Fruit fly (Drosophila melanogaster): ENCODE results near the gene CG42716.

CG42716 gene

DNA sequence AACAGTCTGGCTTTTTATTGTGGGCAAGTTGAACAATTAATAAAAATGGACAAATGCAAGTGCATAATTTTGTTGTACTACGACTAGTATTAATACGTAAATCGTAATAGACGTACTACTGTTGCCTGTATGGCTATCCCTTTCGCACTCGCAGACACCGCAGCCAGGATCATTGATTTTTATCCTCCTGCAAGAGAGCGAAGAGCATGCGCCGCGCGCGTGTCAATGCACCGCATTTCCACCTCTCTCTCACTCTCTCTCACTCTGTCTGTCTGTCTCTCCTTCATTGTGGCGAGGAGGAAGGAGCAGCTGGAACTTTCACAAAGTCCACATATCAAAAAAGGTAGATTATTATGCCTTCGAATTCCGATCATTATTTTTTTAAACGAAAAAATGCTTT, 13.5 kb downstream of the CG42716 start:
- no peak for TF ChIP-seq rn (GFP tag; IDR thresholded peaks at IDR 0.05)
- TF ChIP-seq EcR (GFP tag; optimal IDR thresholded peaks at IDR 0.05): peak; percentile 93
- 0 out of 3 replicates have a peak, but pooled peaks have one; percentile 22 for TF ChIP-seq CG4496 (GFP tag; IDR thresholded peaks at IDR 0.05)
- no peak for TF ChIP-seq CG34367 (tag; optimal IDR thresholded peaks at IDR 0.05)

DNA sequence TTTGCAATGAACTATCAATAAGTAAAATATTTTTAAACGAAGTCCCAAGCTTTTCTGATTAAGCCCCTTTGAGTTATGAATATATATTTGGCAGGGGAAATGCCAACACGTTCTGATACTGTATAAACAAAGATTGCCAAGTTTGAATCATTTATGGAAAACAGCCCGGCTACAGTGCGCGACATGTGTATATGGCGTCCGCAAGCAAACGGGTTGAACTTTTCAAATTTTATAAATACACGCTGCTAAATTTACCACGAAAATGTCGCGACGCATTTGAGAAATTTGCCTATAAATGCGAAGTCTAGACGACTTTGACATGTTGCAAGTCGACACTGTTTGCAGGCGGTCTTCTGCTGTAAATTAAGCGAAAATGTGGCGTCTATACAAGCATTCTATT, 14.5 kb downstream of the CG42716 start:
- TF ChIP-seq CG4496 (GFP tag; IDR thresholded peaks at IDR 0.05) (peak; percentile 86), gl (tag; optimal IDR thresholded peaks at IDR 0.05) (peak; percentile 39), CG34367 (tag; optimal IDR thresholded peaks at IDR 0.05) (peak; percentile 68), Snoo (tag; optimal IDR thresholded peaks at IDR 0.05) (peak; percentile 59), CG32121 (GFP tag; IDR thresholded peaks at IDR 0.05) (peak; percentile 70), Ets98B (GFP tag; IDR thresholded peaks at IDR 0.05) (peak; percentile 78), CG10348 (GFP tag; IDR thresholded peaks at IDR 0.05) (no peak), fd96Ca (GFP tag; IDR thresholded peaks at IDR 0.05) (peak; percentile 81), CG8301 (tag; optimal IDR thresholded peaks at IDR 0.05) (peak; percentile 44), CG14655 (GFP tag; optimal IDR thresholded peaks at IDR 0.05) (peak; percentile 64), CG9948 (tag; optimal IDR thresholded peaks at IDR 0.05) (peak; percentile 59), Pif1B (GFP tag; optimal IDR thresholded peaks at IDR 0.05) (peak; percentile 52), Pif1A (GFP tag; optimal IDR thresholded peaks at IDR 0.05) (peak; percentile 79), EcR (GFP tag; optimal IDR thresholded peaks at IDR 0.05) (no peak), CG15710 (tag; optimal IDR thresholded peaks at IDR 0.05) (peak; percentile 72), D1 (tag; optimal IDR thresholded peaks at IDR 0.05) (peak; percentile 6), CG13204 (GFP tag; optimal IDR thresholded peaks at IDR 0.05) (peak; percentile 50), rn (GFP tag; IDR thresholded peaks at IDR 0.05) (peak; percentile 38; the same call in 1 of the 2 replicates), CG8159 (tag; optimal IDR thresholded peaks at IDR 0.05) (peak; percentile 66), CG17806 (tag; optimal IDR thresholded peaks at IDR 0.05) (peak; percentile 58), CG12605 (GFP tag; IDR thresholded peaks at IDR 0.05) (peak; percentile 50; the same call in 1 of the 2 replicates)

DNA sequence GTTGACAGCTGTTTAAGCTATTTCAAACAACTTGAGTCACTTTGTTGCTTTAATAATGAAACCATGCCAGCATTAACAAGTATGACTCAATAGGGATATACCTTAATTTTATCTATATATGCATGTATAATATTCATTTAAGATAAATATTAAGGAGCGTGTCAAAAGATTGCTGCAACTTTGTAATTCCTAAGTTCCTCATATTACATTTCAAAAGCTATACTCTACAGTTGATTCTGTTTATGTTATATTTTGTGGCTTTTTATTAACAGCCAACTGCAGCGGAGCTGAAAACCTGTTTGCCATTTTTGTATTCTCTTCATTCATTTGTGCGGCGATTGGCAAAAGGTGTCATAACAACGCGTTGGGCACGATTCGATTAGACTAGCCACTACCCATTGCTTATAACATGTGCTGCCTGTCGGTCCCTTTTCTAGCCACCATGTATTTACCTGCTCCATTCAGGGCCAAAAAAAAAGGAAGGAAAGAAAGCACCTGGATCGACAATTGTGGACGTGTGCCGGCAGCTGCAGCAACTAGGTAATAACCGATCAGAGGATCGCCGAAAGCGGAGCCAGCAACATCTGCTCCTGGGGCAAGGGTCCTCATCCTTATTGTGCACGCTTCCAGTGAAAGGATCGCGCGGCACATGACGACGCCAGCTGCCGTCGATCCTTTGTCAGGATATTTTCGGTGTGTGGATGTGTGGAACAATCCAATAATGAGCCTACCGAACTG, 15.3 kb downstream of the CG42716 start:
- TF ChIP-seq CG9948 (tag; optimal IDR thresholded peaks at IDR 0.05): peak; percentile 15
- no peak for TF ChIP-seq EcR (GFP tag; optimal IDR thresholded peaks at IDR 0.05)
- TF ChIP-seq CG17806 (tag; optimal IDR thresholded peaks at IDR 0.05): peak; percentile 50
- TF ChIP-seq CG14655 (GFP tag; optimal IDR thresholded peaks at IDR 0.05): no peak
- peak; percentile 17 for TF ChIP-seq CG8159 (tag; optimal IDR thresholded peaks at IDR 0.05)

DNA sequence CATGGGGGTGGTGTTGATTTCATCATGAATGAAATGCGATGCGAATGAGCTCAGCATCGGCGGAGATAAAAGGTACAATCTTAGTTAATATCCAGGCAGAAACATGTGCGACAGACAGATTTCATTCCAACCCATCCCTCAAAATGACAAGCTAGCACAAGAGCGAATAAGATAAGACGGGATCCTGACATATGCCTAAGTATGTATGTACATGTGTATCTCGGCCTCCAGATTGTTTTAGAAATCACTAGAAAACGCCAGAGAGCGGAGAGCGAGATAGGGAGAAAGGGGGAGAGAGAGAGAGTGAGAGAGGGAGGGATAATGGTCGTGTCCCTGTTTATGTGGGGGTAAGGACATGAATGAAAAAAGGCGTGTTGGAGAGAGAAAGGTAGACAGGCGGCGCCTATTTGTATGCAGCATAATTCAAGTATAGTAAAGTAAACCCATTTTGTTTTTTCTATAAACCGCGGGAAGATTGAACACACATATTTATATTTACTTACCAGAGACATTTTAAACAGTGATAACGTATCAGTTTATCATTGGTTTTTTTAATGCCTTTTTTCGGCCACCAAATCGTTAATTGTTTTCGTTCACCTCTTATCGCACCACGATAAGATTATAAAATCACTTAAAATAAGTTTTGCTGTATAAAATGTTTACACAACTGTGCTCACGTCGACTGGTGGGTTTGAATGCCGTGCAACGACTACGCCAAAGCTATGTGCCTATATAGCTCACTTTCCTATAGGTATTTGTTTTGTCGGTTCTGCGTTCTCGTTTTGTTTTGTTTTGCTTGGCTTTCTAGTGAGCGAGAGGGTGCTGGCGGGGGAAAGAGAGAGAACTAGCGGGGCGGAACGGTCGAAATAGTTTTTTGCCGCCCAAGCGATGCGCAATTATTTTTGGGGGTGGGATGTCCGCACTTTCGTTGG, 16.6 kb downstream of the CG42716 start:
- TF ChIP-seq CG8301 (tag; optimal IDR thresholded peaks at IDR 0.05) (peak; percentile 39), CG34367 (tag; optimal IDR thresholded peaks at IDR 0.05) (no peak), EcR (GFP tag; optimal IDR thresholded peaks at IDR 0.05) (no peak), rn (GFP tag; IDR thresholded peaks at IDR 0.05) (peak; percentile 66), Ets98B (GFP tag; IDR thresholded peaks at IDR 0.05) (peak; percentile 57), fd96Ca (GFP tag; IDR thresholded peaks at IDR 0.05) (peak; percentile 67; the same call in 2 of the 3 replicates), Snoo (tag; optimal IDR thresholded peaks at IDR 0.05) (no peak), CG15710 (tag; optimal IDR thresholded peaks at IDR 0.05) (no peak), Pif1A (GFP tag; optimal IDR thresholded peaks at IDR 0.05) (no peak), D1 (tag; optimal IDR thresholded peaks at IDR 0.05) (no peak), CG12605 (GFP tag; IDR thresholded peaks at IDR 0.05) (peak; percentile 65; the same call in 1 of the 2 replicates), CG13204 (GFP tag; optimal IDR thresholded peaks at IDR 0.05) (peak; percentile 20), CG32121 (GFP tag; IDR thresholded peaks at IDR 0.05) (peak; percentile 64), CG14655 (GFP tag; optimal IDR thresholded peaks at IDR 0.05) (peak; percentile 42), CG8159 (tag; optimal IDR thresholded peaks at IDR 0.05) (no peak), CG4496 (GFP tag; IDR thresholded peaks at IDR 0.05) (peak; percentile 56; the same call in 2 of the 3 replicates), Pif1B (GFP tag; optimal IDR thresholded peaks at IDR 0.05) (no peak)

DNA sequence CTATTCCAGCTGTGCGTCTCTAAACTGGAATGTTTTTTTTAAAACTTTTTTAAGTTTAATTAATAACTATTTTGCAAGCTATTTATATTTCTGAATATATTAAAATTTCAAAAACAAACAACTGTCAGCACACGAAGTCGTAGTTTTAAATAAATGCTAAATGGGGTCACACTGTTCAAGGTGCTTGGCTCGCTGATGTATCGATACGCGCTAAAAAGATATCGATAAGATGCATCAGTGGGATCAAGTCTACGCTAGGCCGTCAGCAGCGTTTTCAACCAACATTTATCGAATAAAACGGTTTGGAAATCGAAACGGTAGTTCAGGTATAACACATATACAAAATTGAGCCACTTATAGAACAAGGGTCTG, 17.3 kb downstream of the CG42716 start, which contains the start of gene Diap1:
Gene Diap1 (minus strand): TSS at position 148 of the 372 bp plus-strand sequence.
- TF ChIP-seq CG12605 (GFP tag; IDR thresholded peaks at IDR 0.05) (no peak), CG17806 (tag; optimal IDR thresholded peaks at IDR 0.05) (no peak), CG4496 (GFP tag; IDR thresholded peaks at IDR 0.05) (peak; percentile 12; the same call in 1 of the 3 replicates)

DNA sequence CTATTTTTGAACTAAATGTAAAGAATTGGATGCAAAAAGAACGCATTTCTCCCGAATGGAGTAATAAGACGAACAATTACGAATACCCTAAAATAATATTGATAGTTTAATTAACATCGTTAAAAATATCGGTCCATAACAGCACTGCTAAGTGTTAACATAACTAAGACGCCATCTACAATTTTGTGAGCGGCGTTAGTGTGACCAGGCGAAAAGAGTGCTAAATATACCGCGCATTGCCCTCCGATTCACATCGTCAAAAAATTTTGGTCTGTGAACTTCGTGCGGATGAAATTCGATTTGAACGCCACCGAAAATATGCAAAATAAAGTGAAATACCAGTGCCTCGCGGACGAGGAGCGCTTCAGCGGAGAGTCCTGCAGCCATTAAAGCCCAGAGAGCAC, 18.1 kb downstream of the CG42716 start, which contains the start of gene Mbs:
Gene Mbs (plus strand): TSS at position 241 of the 404 bp plus-strand sequence.
- TF ChIP-seq CG9948 (tag; optimal IDR thresholded peaks at IDR 0.05) (no peak), Snoo (tag; optimal IDR thresholded peaks at IDR 0.05) (peak; percentile 1), CG8159 (tag; optimal IDR thresholded peaks at IDR 0.05) (no peak), CG34367 (tag; optimal IDR thresholded peaks at IDR 0.05) (no peak), CG17806 (tag; optimal IDR thresholded peaks at IDR 0.05) (no peak), EcR (GFP tag; optimal IDR thresholded peaks at IDR 0.05) (no peak), gl (tag; optimal IDR thresholded peaks at IDR 0.05) (no peak), CG10348 (GFP tag; IDR thresholded peaks at IDR 0.05) (no peak), D1 (tag; optimal IDR thresholded peaks at IDR 0.05) (no peak), CG14655 (GFP tag; optimal IDR thresholded peaks at IDR 0.05) (no peak), fd96Ca (GFP tag; IDR thresholded peaks at IDR 0.05) (no peak), CG4496 (GFP tag; IDR thresholded peaks at IDR 0.05) (no peak), Pif1B (GFP tag; optimal IDR thresholded peaks at IDR 0.05) (no peak), CG8301 (tag; optimal IDR thresholded peaks at IDR 0.05) (no peak), Ets98B (GFP tag; IDR thresholded peaks at IDR 0.05) (peak; percentile 36; the same call in 1 of the 2 replicates), Pif1A (GFP tag; optimal IDR thresholded peaks at IDR 0.05) (no peak), rn (GFP tag; IDR thresholded peaks at IDR 0.05) (no peak), CG15710 (tag; optimal IDR thresholded peaks at IDR 0.05) (peak; percentile 10), CG13204 (GFP tag; optimal IDR thresholded peaks at IDR 0.05) (no peak), CG12605 (GFP tag; IDR thresholded peaks at IDR 0.05) (no peak)
